Fruit fly (Drosophila melanogaster): ENCODE measurements around the gene Yp3.

The Yp3 gene

DNA sequence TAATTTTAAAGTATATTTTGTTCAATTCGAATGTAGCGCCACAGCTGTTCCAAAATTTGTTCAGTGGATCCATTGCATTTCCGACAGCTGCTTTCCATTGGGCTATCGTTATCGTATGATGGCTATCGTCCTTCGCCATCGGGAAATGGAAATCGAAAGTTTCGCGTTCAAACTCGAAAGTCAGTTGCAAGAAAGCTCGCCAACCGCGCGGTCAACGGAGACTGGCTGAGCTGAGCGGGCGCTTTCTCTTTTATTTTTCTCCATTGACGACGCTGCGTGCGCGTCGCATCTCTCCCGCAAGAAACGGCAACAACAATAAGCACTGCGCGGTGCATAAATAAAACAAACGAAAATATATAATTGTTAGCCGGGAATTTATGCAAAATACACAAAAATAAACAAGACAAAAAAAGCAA lies 24.2 kb downstream of the Yp3 start, which contains the start of gene inaE (continued):
- TF ChIP-seq insv (GFP tag; optimal IDR thresholded peaks at IDR 0.05) (no peak), cg (GFP tag; optimal IDR thresholded peaks at IDR 0.05) (no peak), pho (GFP tag; optimal IDR thresholded peaks at IDR 0.05) (no peak), CG13894 (tag; optimal IDR thresholded peaks at IDR 0.05) (no peak), CG33557 (GFP tag; optimal IDR thresholded peaks at IDR 0.05) (no peak), Chrac-16 (GFP tag; optimal IDR thresholded peaks at IDR 0.05) (no peak), otp (GFP tag; IDR thresholded peaks at IDR 0.05) (no peak), CG10366 (GFP tag; IDR thresholded peaks at IDR 0.05) (no peak), CG14710 (tag; optimal IDR thresholded peaks at IDR 0.05) (peak; percentile 88), Ptx1 (GFP tag; IDR thresholded peaks at IDR 0.05) (no peak), sc (optimal IDR thresholded peaks at IDR 0.05) (no peak), sc (GFP tag; optimal IDR thresholded peaks at IDR 0.05) (no peak), Nf-YB (GFP tag; optimal IDR thresholded peaks at IDR 0.05) (no peak), dm (GFP tag; optimal IDR thresholded peaks at IDR 0.05) (no peak), CG13775 (GFP tag; optimal IDR thresholded peaks at IDR 0.05) (no peak), yki (optimal IDR thresholded peaks at IDR 0.05) (no peak), disco-r (GFP tag; optimal IDR thresholded peaks at IDR 0.05) (no peak), CG4820 (GFP tag; optimal IDR thresholded peaks at IDR 0.05) (no peak), HLH4C (GFP tag; IDR thresholded peaks at IDR 0.05; ENCODE audit: partially characterized antibody) (peak; percentile 72), CG14965 (GFP tag; optimal IDR thresholded peaks at IDR 0.05; ENCODE audit: borderline replicate concordance) (no peak), grau (tag; optimal IDR thresholded peaks at IDR 0.05) (peak; percentile 6), CG15601 (tag; optimal IDR thresholded peaks at IDR 0.05) (peak; percentile 21), slp2 (GFP tag; optimal IDR thresholded peaks at IDR 0.05) (no peak), CG31441 (GFP tag; IDR thresholded peaks at IDR 0.05) (peak; percentile 11; the same call in 1 of the 2 replicates), CG43689 (GFP tag; IDR thresholded peaks at IDR 0.05) (no peak), CG6683 (GFP tag; optimal IDR thresholded peaks at IDR 0.05) (no peak), CG10209 (GFP tag; optimal IDR thresholded peaks at IDR 0.05) (no peak), CG32772 (GFP tag; IDR thresholded peaks at IDR 0.05) (no peak), pita (GFP tag; optimal IDR thresholded peaks at IDR 0.05) (no peak), CG13296 (GFP tag; optimal IDR thresholded peaks at IDR 0.05) (no peak), da (GFP tag; optimal IDR thresholded peaks at IDR 0.05) (no peak), Sox100B (GFP tag; optimal IDR thresholded peaks at IDR 0.05) (no peak), hb (GFP tag; IDR thresholded peaks at IDR 0.05; ENCODE audit: partially characterized antibody) (peak; percentile 29; the same call in 1 of the 3 replicates), CG13624 (GFP tag; optimal IDR thresholded peaks at IDR 0.05) (no peak), psq (GFP tag; optimal IDR thresholded peaks at IDR 0.05) (no peak), CG6791 (GFP tag; IDR thresholded peaks at IDR 0.05; ENCODE audit: partially characterized antibody) (peak; percentile 73), wor (GFP tag; IDR thresholded peaks at IDR 0.05) (no peak), HLHmδ (GFP tag; optimal IDR thresholded peaks at IDR 0.05) (no peak), lola (GFP tag; optimal IDR thresholded peaks at IDR 0.05) (peak in 1 of 3 experiments; percentile 79), CG30431 (GFP tag; optimal IDR thresholded peaks at IDR 0.05) (no peak), Lpt (GFP tag; optimal IDR thresholded peaks at IDR 0.05) (no peak), cwo (GFP tag; optimal IDR thresholded peaks at IDR 0.05) (no peak), CG14860 (GFP tag; IDR thresholded peaks at IDR 0.05; ENCODE audit: partially characterized antibody) (0 out of 3 replicates have a peak, but pooled peaks have one; percentile 35), bowl (GFP tag; IDR thresholded peaks at IDR 0.05) (no peak), Atf3 (GFP tag; optimal IDR thresholded peaks at IDR 0.05) (no peak), CG10565 (GFP tag; optimal IDR thresholded peaks at IDR 0.05) (no peak), D19A (tag; optimal IDR thresholded peaks at IDR 0.05) (peak; percentile 3), CG10959 (GFP tag; IDR thresholded peaks at IDR 0.05) (no peak), MBD-R2 (GFP tag; IDR thresholded peaks at IDR 0.05) (peak; percentile 29; the same call in 1 of the 2 replicates), Usf (GFP tag; optimal IDR thresholded peaks at IDR 0.05) (no peak), cato (GFP tag; optimal IDR thresholded peaks at IDR 0.05; ENCODE audit: borderline replicate concordance) (no peak)
